Worm (Caenorhabditis elegans): ENCODE data around the gene srx-113.
A peak's percentile ranks its signal among the peaks of the same experiment; 100 is the strongest.

Gene srx-113

DNA sequence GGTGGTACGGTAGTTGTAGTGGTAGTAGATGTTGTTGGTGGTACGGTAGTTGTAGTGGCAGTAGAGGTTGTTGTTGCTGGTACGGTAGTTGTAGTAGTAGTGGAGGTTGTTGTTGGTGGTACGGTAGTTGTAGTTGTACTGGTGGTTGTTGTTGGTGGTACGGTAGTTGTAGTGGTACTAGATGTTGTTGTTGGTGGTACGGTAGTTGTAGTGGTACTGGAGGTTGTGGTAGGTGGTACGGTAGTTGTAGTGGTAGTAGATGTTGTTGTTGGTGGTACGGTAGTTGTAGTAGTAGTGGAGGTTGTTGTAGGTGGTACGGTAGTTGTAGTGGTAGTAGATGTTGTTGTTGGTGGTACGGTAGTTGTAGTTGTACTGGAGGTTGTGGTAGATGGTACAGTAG, 1.1 kb upstream of the srx-113 start:
- no peak for TF ChIP-seq tra-4 (tag; optimal IDR thresholded peaks at IDR 0.05)
- peak; percentile 56; the same call in 1 of the 2 replicates for TF ChIP-seq tbx-11 (GFP tag; IDR thresholded peaks at IDR 0.05)

DNA sequence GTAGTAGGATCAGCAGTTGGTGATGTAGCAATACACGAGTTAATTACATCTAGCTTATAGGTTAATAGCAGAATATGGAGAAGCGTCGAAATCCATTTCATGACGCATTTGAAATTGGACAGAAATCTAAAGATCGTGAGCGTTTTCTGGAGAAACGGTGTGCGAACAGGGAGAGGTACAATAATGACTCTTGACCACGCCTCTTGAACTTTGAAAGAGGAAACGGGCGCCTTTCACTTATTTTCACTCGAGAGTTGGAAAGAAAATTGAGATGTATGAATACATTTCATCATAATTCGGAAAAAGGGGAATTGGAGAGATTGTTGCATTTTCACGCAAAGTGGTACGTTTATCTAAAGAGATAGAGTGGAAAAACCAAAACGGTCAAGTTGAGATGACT, 2.2 kb downstream of the srx-113 start, which contains the start of gene F56H9.6:
TSS of gene F56H9.6 (minus strand) at position 101 of the 400 bp plus-strand sequence.
- TF ChIP-seq tbx-11 (GFP tag; IDR thresholded peaks at IDR 0.05) (no peak), aly-1 (tag; optimal IDR thresholded peaks at IDR 0.05) (no peak), hmbx-1 (tag; optimal IDR thresholded peaks at IDR 0.05) (no peak), tbx-37 (GFP tag; conservative IDR thresholded peaks at IDR 0.05) (no peak), scrt-1 (GFP tag; IDR thresholded peaks at IDR 0.05) (no peak), ceh-13 (GFP tag; optimal IDR thresholded peaks at IDR 0.05) (no peak), hnd-1 (tag; optimal IDR thresholded peaks at IDR 0.05) (no peak), pes-1 (GFP tag; IDR thresholded peaks at IDR 0.05) (no peak), tra-4 (tag; optimal IDR thresholded peaks at IDR 0.05) (no peak), ceh-36 (tag; optimal IDR thresholded peaks at IDR 0.05) (no peak), flt-1 (GFP tag; IDR thresholded peaks at IDR 0.05) (no peak)

DNA sequence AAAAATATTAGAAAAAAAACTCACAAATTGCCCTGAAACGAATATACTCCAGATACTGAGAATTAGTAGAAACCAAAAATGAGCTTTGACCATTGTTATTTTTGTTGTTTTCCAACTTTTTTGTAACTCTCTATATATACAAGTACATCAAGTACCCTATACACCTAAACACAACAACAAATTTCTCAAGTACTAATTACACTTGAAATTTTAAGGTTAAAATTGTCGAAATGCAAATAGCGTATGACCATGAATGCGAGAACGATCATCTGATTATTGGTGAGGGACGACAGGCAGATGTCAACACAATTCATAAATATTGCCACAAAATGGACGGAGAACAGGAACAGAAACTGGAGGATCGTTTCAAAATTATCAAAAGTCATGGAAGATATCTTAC, 7.6 kb downstream of the srx-113 start, which contains the start of gene F56H9.9:
TSS of gene F56H9.9 (minus strand) at position 101 of the 400 bp plus-strand sequence.
- no peak for TF ChIP-seq flt-1 (GFP tag; IDR thresholded peaks at IDR 0.05)
- no peak for TF ChIP-seq sea-1 (GFP tag; conservative IDR thresholded peaks at IDR 0.05)
- no peak for TF ChIP-seq ama-1 (optimal IDR thresholded peaks at IDR 0.05)
- no peak for TF ChIP-seq hmg-4 (GFP tag; optimal IDR thresholded peaks at IDR 0.05)
- no peak for TF ChIP-seq tbx-11 (GFP tag; IDR thresholded peaks at IDR 0.05)
- TF ChIP-seq aly-1 (tag; optimal IDR thresholded peaks at IDR 0.05), result no peak
- no peak for TF ChIP-seq tra-4 (tag; optimal IDR thresholded peaks at IDR 0.05)
- TF ChIP-seq ceh-13 (GFP tag; optimal IDR thresholded peaks at IDR 0.05), result no peak
- no peak for TF ChIP-seq hnd-1 (tag; optimal IDR thresholded peaks at IDR 0.05)
- TF ChIP-seq tbx-37 (GFP tag; conservative IDR thresholded peaks at IDR 0.05), result no peak
- no peak for TF ChIP-seq scrt-1 (GFP tag; IDR thresholded peaks at IDR 0.05)
- no peak for TF ChIP-seq ets-7 (tag; optimal IDR thresholded peaks at IDR 0.05)
- TF ChIP-seq F13C5.2 (tag; optimal IDR thresholded peaks at IDR 0.05), result no peak
- no peak for TF ChIP-seq pes-1 (GFP tag; IDR thresholded peaks at IDR 0.05)
- no peak for TF ChIP-seq ceh-36 (tag; optimal IDR thresholded peaks at IDR 0.05)
- TF ChIP-seq hmbx-1 (tag; optimal IDR thresholded peaks at IDR 0.05), result no peak
- no peak for TF ChIP-seq B0310.2 (tag; optimal IDR thresholded peaks at IDR 0.05)

DNA sequence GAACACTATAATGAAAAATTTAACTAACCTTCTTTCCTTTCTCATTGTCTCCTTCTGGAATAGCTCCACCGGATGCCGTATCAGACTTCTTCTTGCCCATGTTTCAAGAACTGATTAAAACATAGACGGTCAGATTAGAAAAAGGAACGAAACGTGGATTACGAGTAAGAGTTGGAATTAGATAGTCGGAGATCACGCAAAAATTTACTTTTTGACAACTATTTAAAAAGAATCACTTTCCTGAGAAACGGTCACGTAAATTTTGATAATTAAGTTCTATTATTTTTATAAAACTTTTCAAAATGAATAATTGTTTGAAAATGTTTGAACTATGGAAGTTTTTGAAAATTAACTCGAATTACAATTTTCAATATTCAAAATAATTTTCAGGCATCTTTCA, 19.8 kb downstream of the srx-113 start, which contains the start of gene cyc-2.2:
TSS of gene cyc-2.2 (minus strand) at position 101 of the 400 bp plus-strand sequence.
- TF ChIP-seq flt-1 (GFP tag; IDR thresholded peaks at IDR 0.05), result no peak
- no peak for TF ChIP-seq tbx-11 (GFP tag; IDR thresholded peaks at IDR 0.05)
- no peak for TF ChIP-seq ceh-36 (tag; optimal IDR thresholded peaks at IDR 0.05)
- TF ChIP-seq ama-1 (optimal IDR thresholded peaks at IDR 0.05), result no peak
- TF ChIP-seq scrt-1 (GFP tag; IDR thresholded peaks at IDR 0.05), result no peak
- no peak for TF ChIP-seq ceh-13 (GFP tag; optimal IDR thresholded peaks at IDR 0.05)

ce11 chrV:12611029-12611428, 20.9 kb downstream of the srx-113 start, which contains the start of gene cubn-1:
TSS of gene cubn-1 (plus strand) at chrV:12611329.
- TF ChIP-seq ets-7 (tag; optimal IDR thresholded peaks at IDR 0.05) (no peak), B0310.2 (tag; optimal IDR thresholded peaks at IDR 0.05) (no peak), hmbx-1 (tag; optimal IDR thresholded peaks at IDR 0.05) (no peak), hnd-1 (tag; optimal IDR thresholded peaks at IDR 0.05) (no peak), ceh-13 (GFP tag; optimal IDR thresholded peaks at IDR 0.05) (no peak), tra-4 (tag; optimal IDR thresholded peaks at IDR 0.05) (no peak)

- TF ChIP-seq scrt-1 (GFP tag; IDR thresholded peaks at IDR 0.05) (no peak), tbx-11 (GFP tag; IDR thresholded peaks at IDR 0.05) (no peak), aly-1 (tag; optimal IDR thresholded peaks at IDR 0.05) (no peak), F13C5.2 (tag; optimal IDR thresholded peaks at IDR 0.05) (no peak), hmbx-1 (tag; optimal IDR thresholded peaks at IDR 0.05) (no peak), ceh-36 (tag; optimal IDR thresholded peaks at IDR 0.05) (no peak), tbx-37 (GFP tag; conservative IDR thresholded peaks at IDR 0.05) (no peak), tra-4 (tag; optimal IDR thresholded peaks at IDR 0.05) (no peak), ceh-13 (GFP tag; optimal IDR thresholded peaks at IDR 0.05) (no peak), sea-1 (GFP tag; conservative IDR thresholded peaks at IDR 0.05) (no peak), hnd-1 (tag; optimal IDR thresholded peaks at IDR 0.05) (no peak)
These were observed 22.4 kb downstream of the srx-113 start, which contains the start of gene ZC116.1 for ce11 chrV:12609526-12609925. TSS of gene ZC116.1 (plus strand) at chrV:12609826.

DNA sequence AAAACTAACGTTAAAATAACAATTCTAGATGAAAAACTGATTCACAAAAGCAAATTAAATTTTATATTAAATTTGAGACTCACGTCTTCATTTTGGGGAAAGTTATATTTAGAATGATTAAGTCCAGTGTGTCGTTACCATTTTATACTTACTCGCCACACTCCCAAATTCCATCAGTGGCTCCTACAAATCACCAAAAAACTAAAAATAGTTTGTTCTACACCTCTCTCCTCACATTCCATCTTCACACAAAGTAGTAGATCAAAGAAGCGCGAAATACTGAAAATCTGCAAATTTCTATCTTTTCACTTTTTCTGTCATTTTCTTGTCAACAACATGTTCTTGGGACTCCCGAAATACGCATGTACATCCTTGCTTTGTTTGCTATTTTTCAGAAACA, 23.1 kb downstream of the srx-113 start, which contains the start of gene ZC116.5:
TSS of gene ZC116.5 (minus strand) at position 101 of the 400 bp plus-strand sequence.
- TF ChIP-seq hmg-4 (GFP tag; optimal IDR thresholded peaks at IDR 0.05) (no peak), ets-7 (tag; optimal IDR thresholded peaks at IDR 0.05) (no peak), tra-4 (tag; optimal IDR thresholded peaks at IDR 0.05) (no peak), tbx-11 (GFP tag; IDR thresholded peaks at IDR 0.05) (no peak), hnd-1 (tag; optimal IDR thresholded peaks at IDR 0.05) (no peak), tbx-37 (GFP tag; conservative IDR thresholded peaks at IDR 0.05) (no peak), ceh-36 (tag; optimal IDR thresholded peaks at IDR 0.05) (no peak), flt-1 (GFP tag; IDR thresholded peaks at IDR 0.05) (no peak), scrt-1 (GFP tag; IDR thresholded peaks at IDR 0.05) (no peak), hmbx-1 (tag; optimal IDR thresholded peaks at IDR 0.05) (no peak), sea-1 (GFP tag; conservative IDR thresholded peaks at IDR 0.05) (no peak)

DNA sequence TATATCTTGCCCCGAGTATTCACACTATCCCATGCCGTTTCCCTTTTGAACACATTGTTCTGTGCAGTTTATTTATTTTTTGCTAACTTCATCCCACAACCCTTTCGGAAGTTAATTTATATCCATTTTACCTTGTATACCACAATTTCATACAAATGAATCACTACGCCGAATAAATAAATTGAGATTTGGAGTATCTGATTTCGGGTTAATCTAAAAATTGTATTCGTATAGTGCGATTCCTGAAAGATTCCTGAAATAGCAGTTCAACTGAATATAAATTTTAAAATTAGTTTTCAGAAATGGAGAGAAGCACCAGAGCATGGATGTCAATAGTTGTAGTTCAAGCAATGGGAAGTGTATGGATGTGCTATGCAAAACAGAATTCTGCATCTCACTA, 24.8 kb downstream of the srx-113 start, which contains the start of gene erg-28:
TSS of gene erg-28 (plus strand) at position 301 of the 400 bp plus-strand sequence.
- no peak for TF ChIP-seq B0310.2 (tag; optimal IDR thresholded peaks at IDR 0.05)
- TF ChIP-seq ceh-36 (tag; optimal IDR thresholded peaks at IDR 0.05), result no peak
- no peak for TF ChIP-seq hmg-4 (GFP tag; optimal IDR thresholded peaks at IDR 0.05)
- no peak for TF ChIP-seq ets-7 (tag; optimal IDR thresholded peaks at IDR 0.05)
- no peak for TF ChIP-seq hnd-1 (tag; optimal IDR thresholded peaks at IDR 0.05)
- TF ChIP-seq hmbx-1 (tag; optimal IDR thresholded peaks at IDR 0.05), result no peak
- TF ChIP-seq sea-1 (GFP tag; conservative IDR thresholded peaks at IDR 0.05), result no peak
- no peak for TF ChIP-seq F13C5.2 (tag; optimal IDR thresholded peaks at IDR 0.05)
- no peak for TF ChIP-seq aly-1 (tag; optimal IDR thresholded peaks at IDR 0.05)
